Worm (Caenorhabditis elegans) whole organism, young adult: ENCODE measurements around the gene mec-10.

Experiments used
- B0261.1 ChIP-seq: sonication (generic microtip); optimal IDR thresholded peaks from 2 replicates; lab custom pipeline; 2016; ENCODE audit warnings: mild to moderate bottlenecking, missing genetic modification characterization, moderate library complexity, missing compliant biosample characterization
- D2030.7 ChIP-seq: fragments of 200-800 bp; sonication (Bioruptor generic); IDR thresholded peaks from 2 replicates; pipeline ENCODE4 v1.3.6; 2022; ENCODE audit warnings: missing genetic modification reagents, missing genetic modification characterization, missing compliant biosample characterization
- Y53F4B.3 ChIP-seq: fragments of 200-800 bp; sonication (Bioruptor generic); IDR thresholded peaks from 2 replicates; pipeline ENCODE4 v1.3.6; 2022; ENCODE audit warnings: missing genetic modification reagents, missing genetic modification characterization, missing compliant biosample characterization
- Y56A3A.18 ChIP-seq: fragments of 200-800 bp; sonication (Bioruptor generic); IDR thresholded peaks from 2 replicates; pipeline ENCODE4 v1.3.6; 2022; ENCODE audit warnings: missing genetic modification reagents, missing genetic modification characterization, missing compliant biosample characterization
- Y95B8A.8 ChIP-seq: fragments of 200-800 bp; sonication (Bioruptor generic); IDR thresholded peaks from 2 replicates; pipeline ENCODE4 v1.3.6; 2022; ENCODE audit warnings: missing genetic modification reagents, missing genetic modification characterization, missing compliant biosample characterization
- ZK185.1 ChIP-seq: sonication (generic microtip); optimal IDR thresholded peaks from 2 replicates; lab custom pipeline; 2016; ENCODE audit warnings: mild to moderate bottlenecking, missing genetic modification characterization, missing compliant biosample characterization; ENCODE audit not compliant: poor library complexity, severe bottlenecking
- atf-7 ChIP-seq: sonication (generic microtip); optimal IDR thresholded peaks from 2 replicates; lab custom pipeline; 2017; ENCODE audit warnings: mild to moderate bottlenecking, missing genetic modification characterization, missing compliant biosample characterization
- ccch-3 ChIP-seq: fragments of 200-800 bp; sonication (Bioruptor generic); optimal IDR thresholded peaks from 2 replicates; lab custom pipeline; 2018; ENCODE audit warnings: mild to moderate bottlenecking, missing genetic modification characterization, missing compliant biosample characterization
- cebp-1 ChIP-seq, 2 experiments: fragments of 200-800 bp in 1 of 2; sonication (Bioruptor generic) in 1 of 2; sonication (generic microtip) in 1 of 2; IDR thresholded peaks in 1 of 2; optimal IDR thresholded peaks in 1 of 2; 2 replicates each; pipeline versions ENCODE4 v1.3.6 to Lab custom; 2017 to 2022; ENCODE audit warnings: missing compliant biosample characterization in 2 of 2, missing genetic modification characterization in 2 of 2, mild to moderate bottlenecking in 1 of 2, missing genetic modification reagents in 1 of 2, moderate library complexity in 1 of 2
- die-1 ChIP-seq: sonication (generic microtip); optimal IDR thresholded peaks from 2 replicates; lab custom pipeline; 2016; ENCODE audit warnings: missing genotype, mild to moderate bottlenecking, missing genetic modification characterization, missing compliant biosample characterization
- egrh-3 ChIP-seq: fragments of 200-800 bp; sonication (Bioruptor generic); IDR thresholded peaks from 2 replicates; pipeline ENCODE4 v1.3.6; 2022; ENCODE audit warnings: missing genetic modification reagents, missing genetic modification characterization, missing compliant biosample characterization
- ets-4 ChIP-seq: fragments of 200-800 bp; sonication (Bioruptor generic); optimal IDR thresholded peaks from 2 replicates; lab custom pipeline; 2018; ENCODE audit warnings: mild to moderate bottlenecking, missing genetic modification characterization, missing compliant biosample characterization
- him-1 ChIP-seq: sonication (generic microtip); optimal IDR thresholded peaks from 2 replicates; lab custom pipeline; 2016; ENCODE audit warnings: missing genotype, missing genetic modification reagents, missing genetic modification characterization, missing compliant biosample characterization
- hmg-1.2 ChIP-seq: fragments of 200-800 bp; sonication (Bioruptor generic); IDR thresholded peaks from 2 replicates; pipeline ENCODE4 v1.3.6; 2022; ENCODE audit warnings: missing genetic modification reagents, missing genetic modification characterization, missing compliant biosample characterization
- let-526 ChIP-seq: fragments of 200-800 bp; sonication (Bioruptor generic); IDR thresholded peaks from 2 replicates; pipeline ENCODE4 v1.3.6; 2022; ENCODE audit warnings: missing genetic modification reagents, missing genetic modification characterization, missing compliant biosample characterization
- let-607 ChIP-seq, 2 experiments: fragments of 200-800 bp in 1 of 2; sonication (Bioruptor generic) in 1 of 2; sonication (generic microtip) in 1 of 2; optimal IDR thresholded peaks; 2 replicates each; lab custom pipeline; 2016 to 2018; ENCODE audit warnings: mild to moderate bottlenecking in 2 of 2, missing compliant biosample characterization in 2 of 2, missing genetic modification characterization in 2 of 2, moderate library complexity in 2 of 2, missing genotype in 1 of 2
- lin-26 ChIP-seq: fragments of 200-800 bp; sonication (Bioruptor generic); IDR thresholded peaks from 2 replicates; pipeline ENCODE4 v1.3.6; 2022; ENCODE audit warnings: missing genetic modification reagents, missing genetic modification characterization, missing compliant biosample characterization
- lin-35 ChIP-seq, 3 experiments: fragments of 150-350 bp in 2 of 3; sonication (generic microtip) in 1 of 3; optimal IDR thresholded peaks; 2 replicates each; lab custom pipeline; 2014 to 2018; ENCODE audit warnings: missing biosample characterization in 3 of 3, missing genetic modification characterization in 3 of 3, missing genetic modification reagents in 3 of 3
- madf-10 ChIP-seq: sonication (generic microtip); optimal IDR thresholded peaks from 2 replicates; lab custom pipeline; 2016; ENCODE audit warnings: mild to moderate bottlenecking, missing genetic modification characterization, missing compliant biosample characterization
- mcd-1 ChIP-seq: fragments of 200-800 bp; sonication (Bioruptor generic); IDR thresholded peaks from 2 replicates; pipeline ENCODE4 v1.3.6; 2022; ENCODE audit warnings: missing genetic modification reagents, missing genetic modification characterization, missing compliant biosample characterization
- mel-28 ChIP-seq: sonication (generic microtip); optimal IDR thresholded peaks from 2 replicates; lab custom pipeline; 2016; ENCODE audit warnings: borderline replicate concordance, mild to moderate bottlenecking, missing genetic modification characterization, missing compliant biosample characterization
- nfyb-1 ChIP-seq: fragments of 200-800 bp; sonication (Bioruptor generic); IDR thresholded peaks from 2 replicates; pipeline ENCODE4 v1.3.6; 2022; ENCODE audit warnings: missing genetic modification reagents, missing genetic modification characterization, missing compliant biosample characterization
- nhr-80 ChIP-seq: sonication (generic microtip); optimal IDR thresholded peaks from 2 replicates; lab custom pipeline; 2016; ENCODE audit warnings: missing genetic modification characterization, missing compliant biosample characterization
- nhr-90 ChIP-seq: sonication (generic microtip); optimal IDR thresholded peaks from 2 replicates; lab custom pipeline; 2016; ENCODE audit warnings: missing genotype, mild to moderate bottlenecking, missing genetic modification characterization, missing compliant biosample characterization
- pbrm-1 ChIP-seq: fragments of 200-800 bp; sonication (Bioruptor generic); IDR thresholded peaks from 2 replicates; pipeline ENCODE4 v1.3.6; 2022; ENCODE audit warnings: missing genetic modification reagents, missing genetic modification characterization, missing compliant biosample characterization
- rec-8 ChIP-seq, 2 experiments: sonication (generic microtip); optimal IDR thresholded peaks; 2 replicates each; lab custom pipeline; 2016; ENCODE audit warnings: mild to moderate bottlenecking in 2 of 2, missing genetic modification characterization in 2 of 2, missing genetic modification reagents in 2 of 2, missing genotype in 2 of 2, missing biosample characterization in 1 of 2, missing compliant biosample characterization in 1 of 2, moderate library complexity in 1 of 2
- rpc-1 ChIP-seq, 2 experiments: fragments of 150-350 bp in 1 of 2; sonication (generic microtip) in 1 of 2; optimal IDR thresholded peaks; 2 replicates each; lab custom pipeline; 2014 to 2018; ENCODE audit warnings: missing biosample characterization in 1 of 2, missing genetic modification characterization in 1 of 2, missing genetic modification reagents in 1 of 2, missing genotype in 1 of 2
- sdz-38 ChIP-seq: sonication (generic microtip); optimal IDR thresholded peaks from 2 replicates; lab custom pipeline; 2016; ENCODE audit warnings: missing genotype, missing genetic modification characterization, missing compliant biosample characterization
- sea-2 ChIP-seq: fragments of 200-800 bp; sonication (Bioruptor generic); IDR thresholded peaks from 2 replicates; pipeline ENCODE4 v1.3.6; 2022; ENCODE audit warnings: missing genetic modification characterization, missing compliant biosample characterization
- snpc-1.1 ChIP-seq: sonication (generic microtip); optimal IDR thresholded peaks from 2 replicates; lab custom pipeline; 2017; ENCODE audit warnings: missing genetic modification characterization, mild to moderate bottlenecking, missing compliant biosample characterization, antibody characterized with exemption, moderate library complexity, missing genotype, missing genetic modification reagents; ENCODE audit not compliant: insufficient read depth
- snpc-1.3 ChIP-seq: sonication (generic microtip); optimal IDR thresholded peaks from 2 replicates; lab custom pipeline; 2017; ENCODE audit warnings: missing genetic modification characterization, mild to moderate bottlenecking, missing compliant biosample characterization, antibody characterized with exemption, moderate library complexity, missing genotype, missing genetic modification reagents; ENCODE audit not compliant: insufficient read depth
- snpc-3.4 ChIP-seq: sonication (generic microtip); optimal IDR thresholded peaks from 2 replicates; lab custom pipeline; 2017; ENCODE audit warnings: missing genetic modification characterization, mild to moderate bottlenecking, missing compliant biosample characterization, antibody characterized with exemption, moderate library complexity, missing genotype, missing genetic modification reagents
- snpc-4 ChIP-seq, 5 experiments: fragments of 150-350 bp in 1 of 5; sonication (generic microtip) in 4 of 5; optimal IDR thresholded peaks; 2 replicates each; lab custom pipeline; 2014 to 2018; ENCODE audit warnings: missing genetic modification characterization in 5 of 5, missing biosample characterization in 3 of 5, antibody characterized with exemption in 2 of 5, mild to moderate bottlenecking in 2 of 5, missing compliant biosample characterization in 2 of 5, missing genotype in 2 of 5, moderate library complexity in 2 of 5, missing genetic modification reagents in 1 of 5
- tbp1 ChIP-seq: fragments of 200-800 bp; sonication (Bioruptor generic); optimal IDR thresholded peaks from 2 replicates; lab custom pipeline; 2018; ENCODE audit warnings: mild to moderate bottlenecking, missing genetic modification characterization, missing compliant biosample characterization
- unc-62 ChIP-seq: fragments of 150-350 bp; optimal IDR thresholded peaks from 2 replicates; lab custom pipeline; 2014; ENCODE audit warnings: missing biosample characterization, missing genetic modification reagents, missing genetic modification characterization
- zim-3 ChIP-seq: sonication (generic microtip); optimal IDR thresholded peaks from 2 replicates; lab custom pipeline; 2017; ENCODE audit warnings: mild to moderate bottlenecking, missing genetic modification characterization, moderate library complexity, missing compliant biosample characterization
- ztf-18 ChIP-seq: sonication (generic microtip); optimal IDR thresholded peaks from 2 replicates; lab custom pipeline; 2016; ENCODE audit warnings: missing genotype, mild to moderate bottlenecking, missing genetic modification characterization, missing compliant biosample characterization
- ztf-25 ChIP-seq: fragments of 200-800 bp; sonication (Bioruptor generic); IDR thresholded peaks from 2 replicates; pipeline ENCODE4 v1.3.6; 2022; ENCODE audit warnings: missing genetic modification reagents, missing genetic modification characterization, missing compliant biosample characterization

Gene mec-10

ce11 chrX:8421594-8421993 is 48.5 kb downstream of the mec-10 start:
- TF ChIP-seq zim-3 (tag; lab: Kevin White, UChicago) = no peak
- peak; percentile 35 for TF ChIP-seq atf-7 (tag; lab: Kevin White, UChicago)
- TF ChIP-seq unc-62 (GFP tag; lab: Kevin White, UChicago) = peak; percentile 72
- TF ChIP-seq let-607 (tag; optimal IDR thresholded peaks at IDR 0.05; lab: Kevin White, UChicago) = peak in 1 of 2 experiments; percentile 35
- TF ChIP-seq nhr-80 (tag; lab: Kevin White, UChicago) = peak; percentile 38
- no peak for TF ChIP-seq Y95B8A.8
- no peak for TF ChIP-seq snpc-1.1 (tag; lab: Kevin White, UChicago)
- TF ChIP-seq sea-2 (GFP tag; lab: Robert Waterston, UW) = no peak
- no peak for TF ChIP-seq tbp1 (GFP tag; lab: Kevin White, UChicago)
- no peak for TF ChIP-seq let-526 (GFP tag; lab: Robert Waterston, UW)

DNA sequence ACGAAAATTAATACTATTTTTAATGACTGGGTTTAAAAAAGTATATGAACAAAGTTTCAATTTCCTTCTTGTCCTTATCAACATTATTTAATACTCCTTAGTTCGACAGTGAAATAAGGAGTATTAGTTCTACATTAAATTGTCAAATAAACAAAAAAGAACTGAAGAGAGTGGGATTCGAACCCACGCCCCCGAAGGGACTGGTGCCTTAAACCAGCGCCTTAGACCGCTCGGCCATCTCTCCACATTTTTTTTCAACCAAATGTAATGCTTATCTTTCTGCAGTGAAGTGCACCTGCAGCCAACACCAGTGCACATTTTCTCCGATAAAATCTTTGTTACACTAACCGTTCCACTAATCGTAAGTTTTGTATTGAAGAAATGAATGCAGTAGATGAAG is 50.9 kb downstream of the mec-10 start:
- no peak for TF ChIP-seq ccch-3 (GFP tag; lab: Kevin White, UChicago)
- no peak for TF ChIP-seq ets-4 (GFP tag; lab: Kevin White, UChicago)
- TF ChIP-seq snpc-1.3 (tag; lab: Kevin White, UChicago) = peak; percentile 34
- no peak for TF ChIP-seq snpc-1.1 (tag; lab: Kevin White, UChicago)
- peak; percentile 36 for TF ChIP-seq ztf-18 (tag; lab: Kevin White, UChicago)
- TF ChIP-seq snpc-3.4 (tag; lab: Kevin White, UChicago) = peak; percentile 34
- TF ChIP-seq mcd-1 = 0 out of 2 replicates have a peak, but pooled peaks have one; percentile 8
- peak; percentile 64 for TF ChIP-seq D2030.7 (GFP tag; lab: Robert Waterston, UW)
- peak; percentile 65 for TF ChIP-seq hmg-1.2 (GFP tag; lab: Robert Waterston, UW)
- TF ChIP-seq madf-10 (tag; lab: Kevin White, UChicago) = peak; percentile 14
- TF ChIP-seq cebp-1 (GFP tag; IDR thresholded peaks at IDR 0.05; lab: Robert Waterston, UW) = no peak
- peak; percentile 26 for TF ChIP-seq cebp-1 (tag; optimal IDR thresholded peaks at IDR 0.05; lab: Kevin White, UChicago)
- no peak for TF ChIP-seq sdz-38
- TF ChIP-seq mel-28 (tag; lab: Kevin White, UChicago) = no peak
- TF ChIP-seq tbp1 (GFP tag; lab: Kevin White, UChicago) = peak; percentile 89
- no peak for TF ChIP-seq atf-7 (tag; lab: Kevin White, UChicago)
- peak; percentile 34 to 58 for TF ChIP-seq rec-8 (tag; optimal IDR thresholded peaks at IDR 0.05; lab: Kevin White, UChicago)
- TF ChIP-seq B0261.1 (tag; lab: Kevin White, UChicago) = peak; percentile 81
- TF ChIP-seq ZK185.1 (tag; lab: Kevin White, UChicago) = peak; percentile 8
- TF ChIP-seq egrh-3 (GFP tag; lab: Robert Waterston, UW) = 0 out of 2 replicates have a peak, but pooled peaks have one; percentile 26
- TF ChIP-seq lin-26 (GFP tag; lab: Robert Waterston, UW) = peak; percentile 69; the same call in 1 of the 2 replicates
- TF ChIP-seq Y56A3A.18 (GFP tag; lab: Robert Waterston, UW) = 0 out of 2 replicates have a peak, but pooled peaks have one; percentile 24
- TF ChIP-seq rpc-1 (optimal IDR thresholded peaks at IDR 0.05; lab: Kevin White, UChicago) = peak; percentile 67
- TF ChIP-seq rpc-1 (tag; optimal IDR thresholded peaks at IDR 0.05; lab: Kevin White, UChicago) = peak; percentile 82
- TF ChIP-seq lin-35 (GFP tag; optimal IDR thresholded peaks at IDR 0.05; lab: Kevin White, UChicago) = no peak
- TF ChIP-seq Y53F4B.3 (GFP tag; lab: Robert Waterston, UW) = no peak
- TF ChIP-seq him-1 = peak; percentile 31
- peak; percentile 5 for TF ChIP-seq snpc-4 (GFP tag; optimal IDR thresholded peaks at IDR 0.05; lab: Kevin White, UChicago)
- peak in 2 of 4 experiments; percentile 35 to 63 for TF ChIP-seq snpc-4 (tag; optimal IDR thresholded peaks at IDR 0.05; lab: Kevin White, UChicago)
- TF ChIP-seq zim-3 (tag; lab: Kevin White, UChicago) = no peak
- TF ChIP-seq nhr-90 (tag; lab: Kevin White, UChicago) = peak; percentile 54
- no peak for TF ChIP-seq nfyb-1 (GFP tag; lab: Robert Waterston, UW)
- TF ChIP-seq die-1 (tag; lab: Kevin White, UChicago) = peak; percentile 57
- TF ChIP-seq ztf-25 (GFP tag; lab: Robert Waterston, UW) = no peak
- TF ChIP-seq pbrm-1 (GFP tag; lab: Robert Waterston, UW) = peak; percentile 62; the same call in 1 of the 2 replicates
- TF ChIP-seq nhr-80 (tag; lab: Kevin White, UChicago) = peak; percentile 12
